Worm (Caenorhabditis elegans) whole organism, L2 larva: ENCODE measurements around the gene F54F2.6.

Experiments used
- C34F6.9 ChIP-seq: fragments of 150-350 bp; optimal IDR thresholded peaks from 2 replicates; lab custom pipeline; 2014; ENCODE audit warnings: missing biosample characterization, missing genetic modification characterization
- F13H6.1 ChIP-seq: sonication (generic microtip); optimal IDR thresholded peaks from 2 replicates; lab custom pipeline; 2016; ENCODE audit warnings: missing genetic modification characterization, missing compliant biosample characterization
- R02D3.7 ChIP-seq: fragments of 150-350 bp; optimal IDR thresholded peaks from 2 replicates; lab custom pipeline; 2014; ENCODE audit warnings: missing biosample characterization, missing genetic modification characterization
- Y55F3AM.14 ChIP-seq: fragments of 200-800 bp; sonication (Bioruptor generic); optimal IDR thresholded peaks from 2 replicates; lab custom pipeline; 2018; ENCODE audit warnings: mild to moderate bottlenecking, missing genetic modification characterization, missing compliant biosample characterization
- ZK546.5 ChIP-seq: sonication (generic microtip); optimal IDR thresholded peaks from 2 replicates; lab custom pipeline; 2017; ENCODE audit warnings: missing biosample characterization, missing genetic modification characterization
- alr-1 ChIP-seq: fragments of 150-350 bp; optimal IDR thresholded peaks from 2 replicates; lab custom pipeline; 2014; ENCODE audit warnings: missing biosample characterization, missing genetic modification characterization
- aly-2 ChIP-seq: fragments of 150-350 bp; optimal IDR thresholded peaks from 2 replicates; lab custom pipeline; 2014; ENCODE audit warnings: missing biosample characterization, missing genetic modification characterization
- ama-1 ChIP-seq: fragments of 150-350 bp; optimal IDR thresholded peaks from 2 replicates; lab custom pipeline; 2018; ENCODE audit warnings: inconsistent platforms
- blmp-1 ChIP-seq: sonication (generic microtip); optimal IDR thresholded peaks from 2 replicates; lab custom pipeline; 2017; ENCODE audit warnings: missing genetic modification characterization, mild to moderate bottlenecking, missing compliant biosample characterization, antibody characterized with exemption, moderate library complexity; ENCODE audit not compliant: insufficient read depth
- ceh-16 ChIP-seq: fragments of 150-350 bp; optimal IDR thresholded peaks from 2 replicates; lab custom pipeline; 2014; ENCODE audit warnings: missing biosample characterization, missing genetic modification characterization
- ceh-82 ChIP-seq: fragments of 150-350 bp; optimal IDR thresholded peaks from 2 replicates; lab custom pipeline; 2014; ENCODE audit warnings: missing biosample characterization, missing genetic modification characterization
- crh-2 ChIP-seq: sonication (generic microtip); optimal IDR thresholded peaks from 2 replicates; lab custom pipeline; 2017; ENCODE audit warnings: missing biosample characterization, missing genetic modification characterization
- dmd-4 ChIP-seq: sonication (generic microtip); optimal IDR thresholded peaks from 2 replicates; lab custom pipeline; 2017; ENCODE audit warnings: missing biosample characterization, missing genetic modification characterization
- egl-27 ChIP-seq: sonication (generic microtip); optimal IDR thresholded peaks from 3 replicates; lab custom pipeline; 2017; ENCODE audit warnings: missing biosample characterization, missing genetic modification reagents, missing genetic modification characterization
- elt-1 ChIP-seq: fragments of 150-350 bp; optimal IDR thresholded peaks from 2 replicates; lab custom pipeline; 2014; ENCODE audit warnings: missing biosample characterization, missing genetic modification characterization
- elt-3 ChIP-seq: sonication (generic microtip); optimal IDR thresholded peaks from 2 replicates; lab custom pipeline; 2017; ENCODE audit warnings: missing biosample characterization, missing genetic modification characterization
- fos-1 ChIP-seq: fragments of 150-350 bp; optimal IDR thresholded peaks from 2 replicates; lab custom pipeline; 2014; ENCODE audit warnings: missing biosample characterization, missing genetic modification characterization
- gmeb-1 ChIP-seq: fragments of 150-350 bp; optimal IDR thresholded peaks from 2 replicates; lab custom pipeline; 2014; ENCODE audit warnings: missing biosample characterization, missing genetic modification characterization
- lin-11 ChIP-seq: fragments of 150-350 bp; sonication (generic microtip); optimal IDR thresholded peaks from 2 replicates; lab custom pipeline; 2014; ENCODE audit warnings: missing biosample characterization, missing genetic modification characterization, inconsistent platforms, mixed read lengths
- lin-13 ChIP-seq: fragments of 150-350 bp; optimal IDR thresholded peaks from 2 replicates; lab custom pipeline; 2014; ENCODE audit warnings: missing biosample characterization, missing genetic modification reagents, missing genetic modification characterization
- lin-39 ChIP-seq: fragments of 150-350 bp; optimal IDR thresholded peaks from 2 replicates; lab custom pipeline; 2014; ENCODE audit warnings: missing biosample characterization, missing genetic modification reagents, missing genetic modification characterization
- lsy-2 ChIP-seq, 2 experiments: fragments of 150-350 bp in 1 of 2; sonication (generic microtip) in 1 of 2; optimal IDR thresholded peaks; 2 replicates each; lab custom pipeline; 2014 to 2017; ENCODE audit warnings: missing biosample characterization in 2 of 2, missing genetic modification characterization in 2 of 2
- mab-5 ChIP-seq: fragments of 150-350 bp; optimal IDR thresholded peaks from 2 replicates; lab custom pipeline; 2014; ENCODE audit warnings: missing biosample characterization, missing genetic modification characterization
- mbf-1 ChIP-seq: sonication (generic microtip); optimal IDR thresholded peaks from 2 replicates; lab custom pipeline; 2017; ENCODE audit warnings: missing biosample characterization, missing genetic modification characterization
- mdl-1 ChIP-seq, 2 experiments: fragments of 150-350 bp in 1 of 2; sonication (generic microtip) in 1 of 2; optimal IDR thresholded peaks; 2 replicates each; lab custom pipeline; 2017; ENCODE audit warnings: missing biosample characterization in 2 of 2, missing genetic modification characterization in 2 of 2
- nhr-10 ChIP-seq: sonication (generic microtip); optimal IDR thresholded peaks from 2 replicates; lab custom pipeline; 2017; ENCODE audit warnings: missing biosample characterization, missing genetic modification characterization
- nhr-11 ChIP-seq: fragments of 150-350 bp; optimal IDR thresholded peaks from 2 replicates; lab custom pipeline; 2014; ENCODE audit warnings: missing biosample characterization, missing genetic modification characterization
- nhr-129 ChIP-seq: fragments of 150-350 bp; optimal IDR thresholded peaks from 2 replicates; lab custom pipeline; 2014; ENCODE audit warnings: missing biosample characterization, missing genetic modification characterization
- nhr-23 ChIP-seq: fragments of 150-350 bp; optimal IDR thresholded peaks from 2 replicates; lab custom pipeline; 2014; ENCODE audit warnings: missing biosample characterization, missing genetic modification reagents, missing genetic modification characterization
- nhr-237 ChIP-seq: fragments of 150-350 bp; optimal IDR thresholded peaks from 2 replicates; lab custom pipeline; 2014; ENCODE audit warnings: missing biosample characterization, missing genetic modification characterization
- nhr-25 ChIP-seq: fragments of 150-350 bp; sonication (generic microtip); optimal IDR thresholded peaks from 3 replicates; lab custom pipeline; 2014; ENCODE audit warnings: missing biosample characterization, missing genetic modification characterization
- nhr-6 ChIP-seq: fragments of 150-350 bp; optimal IDR thresholded peaks from 2 replicates; lab custom pipeline; 2014; ENCODE audit warnings: missing biosample characterization, missing genetic modification characterization
- nhr-77 ChIP-seq: fragments of 150-350 bp; optimal IDR thresholded peaks from 2 replicates; lab custom pipeline; 2014; ENCODE audit warnings: missing biosample characterization, missing genetic modification characterization
- peb-1 ChIP-seq: fragments of 150-350 bp; optimal IDR thresholded peaks from 2 replicates; lab custom pipeline; 2014; ENCODE audit warnings: missing biosample characterization, missing genetic modification characterization
- sem-4 ChIP-seq: fragments of 150-350 bp; optimal IDR thresholded peaks from 2 replicates; lab custom pipeline; 2014; ENCODE audit warnings: missing biosample characterization, missing genetic modification reagents, missing genetic modification characterization
- skn-1 ChIP-seq: sonication (generic microtip); optimal IDR thresholded peaks from 2 replicates; lab custom pipeline; 2017; ENCODE audit warnings: missing biosample characterization, missing genetic modification characterization
- sma-3 ChIP-seq: sonication (generic microtip); optimal IDR thresholded peaks from 2 replicates; lab custom pipeline; 2016; ENCODE audit warnings: missing genetic modification reagents, missing genetic modification characterization, missing compliant biosample characterization
- sma-9 ChIP-seq, 2 experiments: fragments of 150-350 bp in 1 of 2; sonication (generic microtip) in 1 of 2; optimal IDR thresholded peaks; 2 replicates each; lab custom pipeline; 2014 to 2016; ENCODE audit warnings: missing genetic modification characterization in 2 of 2, mild to moderate bottlenecking in 1 of 2, missing biosample characterization in 1 of 2, missing compliant biosample characterization in 1 of 2, missing genetic modification reagents in 1 of 2, moderate library complexity in 1 of 2
- snpc-4 ChIP-seq: fragments of 150-350 bp; optimal IDR thresholded peaks from 2 replicates; lab custom pipeline; 2014; ENCODE audit warnings: missing biosample characterization, missing genetic modification characterization
- unc-39 ChIP-seq: fragments of 150-350 bp; optimal IDR thresholded peaks from 2 replicates; lab custom pipeline; 2014; ENCODE audit warnings: missing biosample characterization, missing genetic modification characterization
- unc-55 ChIP-seq: fragments of 150-350 bp; sonication (generic microtip); optimal IDR thresholded peaks from 3 replicates; lab custom pipeline; 2014; ENCODE audit warnings: missing biosample characterization, missing genetic modification reagents, missing genetic modification characterization
- unc-62 ChIP-seq: fragments of 150-350 bp; optimal IDR thresholded peaks from 2 replicates; lab custom pipeline; 2014; ENCODE audit warnings: missing biosample characterization, missing genetic modification reagents, missing genetic modification characterization
- zag-1 ChIP-seq: fragments of 150-350 bp; optimal IDR thresholded peaks from 2 replicates; lab custom pipeline; 2014; ENCODE audit warnings: missing biosample characterization, missing genetic modification characterization
- ztf-1 ChIP-seq: fragments of 200-800 bp; sonication (Bioruptor generic); conservative IDR thresholded peaks from 2 replicates; pipeline ENCODE4 v1.3.6; 2022; ENCODE audit warnings: missing genetic modification characterization, missing compliant biosample characterization
- ztf-11 ChIP-seq: sonication (generic microtip); optimal IDR thresholded peaks from 2 replicates; lab custom pipeline; 2017; ENCODE audit warnings: missing biosample characterization, missing genetic modification characterization
- ztf-4 ChIP-seq: fragments of 150-350 bp; optimal IDR thresholded peaks from 2 replicates; lab custom pipeline; 2014; ENCODE audit warnings: missing biosample characterization, missing genetic modification characterization

The F54F2.6 gene

DNA sequence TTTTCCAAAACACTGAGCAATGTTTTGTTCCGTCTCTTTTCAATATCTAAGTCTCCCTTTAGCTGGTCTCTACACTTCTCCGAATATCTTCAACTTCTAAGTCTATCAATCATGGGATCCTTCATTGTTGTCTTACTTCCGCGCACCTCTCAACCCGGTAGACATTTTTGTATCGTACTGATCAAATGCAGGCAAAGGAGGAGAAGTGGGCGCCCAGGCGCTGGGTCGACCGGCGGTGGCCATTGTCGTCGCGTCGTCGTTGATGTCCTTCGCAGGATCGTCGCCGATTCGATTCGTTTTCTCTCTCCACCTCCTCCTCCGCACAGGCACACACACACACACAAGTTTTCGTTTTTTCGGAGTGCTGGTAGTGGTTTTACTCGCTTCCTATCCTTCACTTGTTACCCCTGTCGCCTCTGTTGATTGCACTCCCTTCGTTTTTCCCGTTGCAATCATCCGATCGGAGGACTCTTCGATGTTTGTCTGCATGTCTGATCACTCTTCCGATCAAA, 907 bp upstream of the F54F2.6 start:
- no peak for TF ChIP-seq ama-1 (lab: Kevin White, UChicago)
- TF ChIP-seq lin-39: no peak
- no peak for TF ChIP-seq ztf-11 (tag; lab: Kevin White, UChicago)
- TF ChIP-seq lsy-2 (tag; optimal IDR thresholded peaks at IDR 0.05; lab: Kevin White, UChicago): no peak
- TF ChIP-seq sem-4 (tag; lab: Kevin White, UChicago): no peak
- TF ChIP-seq lin-11 (tag; lab: Kevin White, UChicago): no peak
- no peak for TF ChIP-seq nhr-77
- no peak for TF ChIP-seq lin-13 (GFP tag; lab: Kevin White, UChicago)
- TF ChIP-seq unc-62 (GFP tag; lab: Kevin White, UChicago): no peak
- no peak for TF ChIP-seq mbf-1 (tag; lab: Kevin White, UChicago)
- no peak for TF ChIP-seq nhr-6
- no peak for TF ChIP-seq Y55F3AM.14
- no peak for TF ChIP-seq F13H6.1 (tag; lab: Kevin White, UChicago)
- no peak for TF ChIP-seq R02D3.7 (tag; lab: Kevin White, UChicago)
- no peak for TF ChIP-seq blmp-1 (tag; lab: Kevin White, UChicago)
- TF ChIP-seq unc-39: no peak
- no peak for TF ChIP-seq nhr-237 (tag; lab: Kevin White, UChicago)
- TF ChIP-seq nhr-25 (tag; lab: Kevin White, UChicago): no peak
- no peak for TF ChIP-seq crh-2 (tag; lab: Kevin White, UChicago)
- no peak for TF ChIP-seq mdl-1 (tag; optimal IDR thresholded peaks at IDR 0.05; lab: Kevin White, UChicago)

DNA sequence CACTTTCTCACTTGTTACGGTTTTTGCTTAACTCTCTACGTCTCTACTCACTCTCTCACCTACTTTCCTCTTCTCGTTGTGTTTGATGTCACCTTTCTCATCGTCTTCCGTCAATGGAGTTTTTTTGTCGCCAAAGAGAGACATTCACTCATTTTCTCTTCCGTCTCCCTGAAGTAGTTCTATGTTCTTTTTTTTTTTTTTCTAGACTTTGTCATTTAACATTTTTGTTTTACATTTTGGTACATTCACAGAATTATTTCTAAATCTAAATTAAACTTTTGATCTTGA, 239 bp upstream of the F54F2.6 start:
- TF ChIP-seq nhr-10 (no peak), F13H6.1 (tag; lab: Kevin White, UChicago) (no peak), nhr-25 (tag; lab: Kevin White, UChicago) (peak; percentile 29), sma-3 (GFP tag; lab: Kevin White, UChicago) (peak; percentile 10)
- TF ChIP-seq, all 48 proteins: peak for 2

DNA sequence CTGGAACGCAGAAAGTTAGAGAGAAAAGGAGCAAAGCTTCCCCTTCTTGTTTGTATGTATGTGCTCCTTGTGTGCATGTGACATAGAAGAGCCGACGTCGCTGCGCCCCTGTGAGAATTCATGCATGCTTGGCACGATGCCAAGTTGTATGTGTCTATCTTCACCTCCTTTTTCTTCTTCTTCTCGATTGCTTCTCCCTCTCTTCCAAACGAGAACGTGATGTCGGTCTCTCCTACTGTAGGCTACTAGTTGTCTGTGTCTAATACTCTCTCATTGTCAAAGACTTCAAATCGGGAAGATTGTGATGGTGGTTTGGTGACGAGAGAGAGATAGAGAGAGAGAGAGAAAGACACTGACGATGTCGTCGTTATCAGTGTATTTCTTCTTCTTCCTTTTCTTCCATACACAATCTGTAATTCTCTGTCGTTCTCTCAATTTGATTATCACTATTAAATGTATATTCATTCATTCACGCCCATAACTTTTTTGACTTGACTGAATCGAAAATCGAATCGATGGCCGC, 3.2 kb downstream of the F54F2.6 start:
- TF ChIP-seq unc-62 (GFP tag; lab: Kevin White, UChicago): peak; percentile 59
- TF ChIP-seq snpc-4 (tag; lab: Kevin White, UChicago): peak; percentile 13
- TF ChIP-seq unc-39: no peak
- peak; percentile 81 for TF ChIP-seq unc-55 (GFP tag; lab: Kevin White, UChicago)
- TF ChIP-seq nhr-11 (tag; lab: Kevin White, UChicago): no peak
- TF ChIP-seq peb-1 (tag; lab: Kevin White, UChicago): no peak
- no peak for TF ChIP-seq aly-2 (tag; lab: Kevin White, UChicago)
- no peak for TF ChIP-seq ztf-1
- TF ChIP-seq nhr-129 (tag; lab: Kevin White, UChicago): peak; percentile 97
- TF ChIP-seq ztf-4 (tag; lab: Kevin White, UChicago): peak; percentile 83
- peak; percentile 91 for TF ChIP-seq F13H6.1 (tag; lab: Kevin White, UChicago)
- peak; percentile 81 for TF ChIP-seq mab-5 (tag; lab: Kevin White, UChicago)
- TF ChIP-seq nhr-6: peak; percentile 92
- peak; percentile 1 for TF ChIP-seq ZK546.5 (tag; lab: Kevin White, UChicago)
- peak; percentile 83 for TF ChIP-seq blmp-1 (tag; lab: Kevin White, UChicago)
- TF ChIP-seq crh-2 (tag; lab: Kevin White, UChicago): peak; percentile 97
- TF ChIP-seq sma-3 (GFP tag; lab: Kevin White, UChicago): peak; percentile 91
- no peak for TF ChIP-seq elt-3 (tag; lab: Kevin White, UChicago)
- peak; percentile 6 for TF ChIP-seq ceh-16 (tag; lab: Kevin White, UChicago)
- no peak for TF ChIP-seq mbf-1 (tag; lab: Kevin White, UChicago)
- peak; percentile 95 for TF ChIP-seq egl-27 (tag; lab: Kevin White, UChicago)
- TF ChIP-seq lin-39: no peak
- TF ChIP-seq nhr-23 (tag; lab: Kevin White, UChicago): no peak
- peak; percentile 78 for TF ChIP-seq lin-13 (GFP tag; lab: Kevin White, UChicago)
- no peak for TF ChIP-seq nhr-237 (tag; lab: Kevin White, UChicago)
- peak; percentile 95 for TF ChIP-seq C34F6.9 (tag; lab: Kevin White, UChicago)
- TF ChIP-seq sem-4 (tag; lab: Kevin White, UChicago): peak; percentile 84
- TF ChIP-seq zag-1: peak; percentile 80
- peak; percentile 49 for TF ChIP-seq skn-1 (tag; lab: Kevin White, UChicago)
- TF ChIP-seq elt-1 (tag; lab: Kevin White, UChicago): no peak
- peak; percentile 79 for TF ChIP-seq lin-11 (tag; lab: Kevin White, UChicago)
- peak; percentile 96 for TF ChIP-seq sma-9 (GFP tag; optimal IDR thresholded peaks at IDR 0.05; lab: Kevin White, UChicago)
- TF ChIP-seq sma-9 (tag; optimal IDR thresholded peaks at IDR 0.05; lab: Kevin White, UChicago): no peak
- no peak for TF ChIP-seq ama-1 (lab: Kevin White, UChicago)
- TF ChIP-seq ceh-82: peak; percentile 42
- TF ChIP-seq lsy-2 (tag; optimal IDR thresholded peaks at IDR 0.05; lab: Kevin White, UChicago): peak; percentile 69 to 95
- peak; percentile 69 for TF ChIP-seq gmeb-1
- no peak for TF ChIP-seq R02D3.7 (tag; lab: Kevin White, UChicago)
- peak; percentile 60 for TF ChIP-seq alr-1
- no peak for TF ChIP-seq nhr-77
- no peak for TF ChIP-seq ztf-11 (tag; lab: Kevin White, UChicago)
- no peak for TF ChIP-seq dmd-4 (tag; lab: Kevin White, UChicago)
- TF ChIP-seq nhr-25 (tag; lab: Kevin White, UChicago): peak; percentile 90
- TF ChIP-seq fos-1 (tag; lab: Kevin White, UChicago): peak; percentile 98
- peak; percentile 90 for TF ChIP-seq Y55F3AM.14
